Fruit fly (Drosophila melanogaster) whole organism, wandering third instar larva: Measurements from ENCODE around the gene Or33c.

ENCODE experiments used
- Abd-B ChIP-seq: fragments of >200 bp; optimal IDR thresholded peaks from 2 replicates; lab custom pipeline; 2017; ENCODE audit warnings: missing biosample characterization, missing genetic modification characterization
- CG32264 ChIP-seq: fragments of 200-800 bp; sonication (Bioruptor generic); optimal IDR thresholded peaks from 2 replicates; lab custom pipeline; 2016; ENCODE audit warnings: missing biosample characterization, missing genetic modification characterization
- CG9705 ChIP-seq: fragments of 200-800 bp; sonication (Bioruptor generic); optimal IDR thresholded peaks from 2 replicates; lab custom pipeline; 2018; ENCODE audit warnings: missing biosample characterization, mild to moderate bottlenecking, missing genetic modification characterization
- CrebA ChIP-seq: fragments of 200-800 bp; sonication (Bioruptor generic); optimal IDR thresholded peaks from 2 replicates; lab custom pipeline; 2016; ENCODE audit warnings: missing biosample characterization, mild to moderate bottlenecking, missing genetic modification characterization, borderline replicate concordance
- Dfd ChIP-seq: fragments of >200 bp; optimal IDR thresholded peaks from 2 replicates; lab custom pipeline; 2017; ENCODE audit warnings: missing biosample characterization, missing genetic modification characterization
- Dif ChIP-seq: fragments of 200-275, 200-300 bp; sonication (Bioruptor generic); optimal IDR thresholded peaks from 2 replicates; lab custom pipeline; 2018; ENCODE audit warnings: missing biosample characterization, missing genetic modification characterization; ENCODE audit not compliant: partially characterized antibody
- Hnf4 ChIP-seq: fragments of 200-800 bp; sonication (Bioruptor generic); optimal IDR thresholded peaks from 2 replicates; lab custom pipeline; 2016; ENCODE audit warnings: missing biosample characterization, mild to moderate bottlenecking, missing genetic modification characterization
- Hr78 ChIP-seq: fragments of >200 bp; optimal IDR thresholded peaks from 2 replicates; lab custom pipeline; 2017; ENCODE audit warnings: missing biosample characterization, missing genetic modification characterization
- Hr83 ChIP-seq: fragments of 200-300 bp; sonication (Bioruptor generic); optimal IDR thresholded peaks from 2 replicates; lab custom pipeline; 2016; ENCODE audit warnings: missing biosample characterization, mild to moderate bottlenecking, missing genetic modification characterization, moderate library complexity; ENCODE audit not compliant: poor library complexity, severe bottlenecking
- Jra ChIP-seq: sonication (Bioruptor generic); optimal IDR thresholded peaks from 2 replicates; lab custom pipeline; 2016; ENCODE audit warnings: missing biosample characterization, missing genetic modification characterization
- Mio ChIP-seq: sonication (Bioruptor generic); optimal IDR thresholded peaks from 2 replicates; lab custom pipeline; 2016; ENCODE audit warnings: missing biosample characterization, missing genetic modification characterization
- OdsH ChIP-seq: fragments of 200-800 bp; sonication (Bioruptor generic); optimal IDR thresholded peaks from 2 replicates; lab custom pipeline; 2016; ENCODE audit warnings: missing biosample characterization, mild to moderate bottlenecking, missing genetic modification characterization
- Rel ChIP-seq, 2 experiments: fragments of 200-800 bp; sonication (Bioruptor generic) in 1 of 2; optimal IDR thresholded peaks; 2 replicates in 1 of 2; 3 replicates in 1 of 2; lab custom pipeline; 2016 to 2019; ENCODE audit warnings: mild to moderate bottlenecking in 2 of 2, missing biosample characterization in 2 of 2, missing genetic modification characterization in 2 of 2, moderate library complexity in 1 of 2
- Sp1 ChIP-seq: fragments of 200-800 bp; sonication (Bioruptor generic); optimal IDR thresholded peaks from 3 replicates; lab custom pipeline; 2019; ENCODE audit warnings: missing biosample characterization, mild to moderate bottlenecking, missing genetic modification characterization, moderate library complexity
- Vsx2 ChIP-seq: fragments of 200-300, 225-300 bp; sonication (Bioruptor generic); optimal IDR thresholded peaks from 2 replicates; lab custom pipeline; 2018; ENCODE audit warnings: missing biosample characterization, missing genetic modification characterization; ENCODE audit not compliant: partially characterized antibody
- brk ChIP-seq: fragments of 200-800 bp; sonication (Bioruptor generic); optimal IDR thresholded peaks from 2 replicates; lab custom pipeline; 2016; ENCODE audit warnings: missing biosample characterization, mild to moderate bottlenecking, missing genetic modification characterization
- dl ChIP-seq, 2 experiments: fragments of 175-275, 200-275 bp in 1 of 2; fragments of 200-275 bp in 1 of 2; sonication (Bioruptor generic); optimal IDR thresholded peaks; lab custom pipeline; 2018; ENCODE audit warnings: mild to moderate bottlenecking in 2 of 2, missing biosample characterization in 2 of 2, missing genetic modification characterization in 2 of 2, moderate library complexity in 2 of 2; ENCODE audit not compliant: partially characterized antibody in 2 of 2, insufficient read depth in 1 of 2
- dmrt93B ChIP-seq: fragments of 200-800 bp; sonication (Bioruptor generic); optimal IDR thresholded peaks from 2 replicates; lab custom pipeline; 2018; ENCODE audit warnings: missing biosample characterization, mild to moderate bottlenecking, missing genetic modification characterization
- ey ChIP-seq: fragments of 200-800 bp; sonication (Bioruptor generic); optimal IDR thresholded peaks from 2 replicates; lab custom pipeline; 2016; ENCODE audit warnings: missing biosample characterization, missing genetic modification characterization
- foxo ChIP-seq, 2 experiments: fragments of 200-800 bp; sonication (Bioruptor generic); optimal IDR thresholded peaks; 2 replicates in 1 of 2; 3 replicates in 1 of 2; lab custom pipeline; 2016 to 2017; ENCODE audit warnings: missing biosample characterization in 2 of 2, missing genetic modification characterization in 2 of 2
- fru ChIP-seq: fragments of 200-800 bp; sonication (Bioruptor generic); optimal IDR thresholded peaks from 3 replicates; lab custom pipeline; 2016; ENCODE audit warnings: missing biosample characterization, mild to moderate bottlenecking, missing genetic modification characterization
- h ChIP-seq: fragments of 200-800 bp; sonication (Bioruptor generic); optimal IDR thresholded peaks from 3 replicates; lab custom pipeline; 2016; ENCODE audit warnings: missing biosample characterization, mild to moderate bottlenecking, missing genetic modification characterization
- jim ChIP-seq: fragments of 175-275, 200-325 bp; sonication (Bioruptor generic); optimal IDR thresholded peaks from 2 replicates; lab custom pipeline; 2016; ENCODE audit warnings: missing biosample characterization, mild to moderate bottlenecking, missing genetic modification characterization
- lola ChIP-seq: fragments of >200 bp; optimal IDR thresholded peaks from 2 replicates; lab custom pipeline; 2017; ENCODE audit warnings: missing biosample characterization, missing genetic modification characterization
- pan ChIP-seq: fragments of >200 bp; optimal IDR thresholded peaks from 2 replicates; lab custom pipeline; 2017
- psq ChIP-seq: fragments of 200-800 bp; sonication (Bioruptor generic); optimal IDR thresholded peaks from 3 replicates; lab custom pipeline; 2017; ENCODE audit warnings: missing biosample characterization, mild to moderate bottlenecking, missing genetic modification characterization, moderate library complexity
- rgr ChIP-seq: fragments of 200-800 bp; sonication (Bioruptor generic); optimal IDR thresholded peaks from 3 replicates; lab custom pipeline; 2016; ENCODE audit warnings: missing biosample characterization, mild to moderate bottlenecking, missing genetic modification characterization
- sage ChIP-seq: fragments of 200-800 bp; sonication (Bioruptor generic); optimal IDR thresholded peaks from 2 replicates; lab custom pipeline; 2016; ENCODE audit warnings: missing biosample characterization, mild to moderate bottlenecking, missing genetic modification characterization
- sv ChIP-seq: fragments of 200-800 bp; sonication (Bioruptor generic); optimal IDR thresholded peaks from 3 replicates; lab custom pipeline; 2016; ENCODE audit warnings: missing biosample characterization, missing genetic modification characterization
- tai ChIP-seq: sonication (Bioruptor generic); optimal IDR thresholded peaks from 2 replicates; lab custom pipeline; 2016; ENCODE audit warnings: missing biosample characterization, missing genetic modification characterization
- woc ChIP-seq: sonication (Bioruptor generic); optimal IDR thresholded peaks from 2 replicates; lab custom pipeline; 2016; ENCODE audit warnings: missing biosample characterization, mild to moderate bottlenecking, missing genetic modification characterization

Gene Or33c

DNA sequence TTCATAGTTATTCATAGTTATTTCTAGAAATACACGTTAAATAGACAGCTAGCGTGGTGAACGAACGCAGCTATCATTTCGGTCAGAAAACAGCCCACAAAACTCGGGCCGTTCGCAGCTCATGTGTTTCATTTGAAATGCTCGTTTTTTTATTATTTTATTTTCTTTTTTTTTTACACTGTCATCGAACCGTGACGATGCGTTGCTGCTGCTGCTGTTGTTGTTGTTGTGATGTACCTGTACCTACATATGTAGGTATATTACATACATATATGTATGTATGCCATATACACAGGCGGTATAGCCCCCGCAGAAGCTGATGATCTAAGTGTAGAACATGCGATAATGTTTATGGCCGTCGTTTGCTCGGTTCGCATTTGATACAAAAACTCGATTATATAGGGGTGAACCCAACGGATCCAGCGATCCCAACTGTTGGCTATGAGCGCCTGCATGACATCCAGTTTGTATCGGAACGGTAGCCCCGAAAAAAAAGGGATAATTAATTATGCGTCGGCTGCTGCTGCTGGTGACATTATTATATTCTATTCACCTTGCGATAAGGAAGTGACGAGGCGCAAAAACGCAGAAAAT is 35.5 kb downstream of the Or33c start:
- TF ChIP-seq Vsx2, result no peak
- TF ChIP-seq Mio (GFP tag; lab: Kevin White, UChicago), result no peak
- no peak for TF ChIP-seq tai (GFP tag; lab: Kevin White, UChicago)
- TF ChIP-seq CrebA, result no peak
- no peak for TF ChIP-seq CG32264
- TF ChIP-seq Jra, result no peak
- no peak for TF ChIP-seq Hr78 (GFP tag; lab: Kevin White, UChicago)
- no peak for TF ChIP-seq rgr (GFP tag; lab: Kevin White, UChicago)
- TF ChIP-seq CG9705 (GFP tag; lab: Kevin White, UChicago), result no peak
- TF ChIP-seq Dfd, result no peak
- no peak for TF ChIP-seq OdsH (GFP tag; lab: Kevin White, UChicago)
- no peak for TF ChIP-seq Hr83
- no peak for TF ChIP-seq dl (GFP tag; optimal IDR thresholded peaks at IDR 0.05; lab: Kevin White, UChicago; ENCODE audit: insufficient read depth in 1 of 2, partially characterized antibody in 2 of 2)
- TF ChIP-seq fru (GFP tag; lab: Kevin White, UChicago), result no peak

DNA sequence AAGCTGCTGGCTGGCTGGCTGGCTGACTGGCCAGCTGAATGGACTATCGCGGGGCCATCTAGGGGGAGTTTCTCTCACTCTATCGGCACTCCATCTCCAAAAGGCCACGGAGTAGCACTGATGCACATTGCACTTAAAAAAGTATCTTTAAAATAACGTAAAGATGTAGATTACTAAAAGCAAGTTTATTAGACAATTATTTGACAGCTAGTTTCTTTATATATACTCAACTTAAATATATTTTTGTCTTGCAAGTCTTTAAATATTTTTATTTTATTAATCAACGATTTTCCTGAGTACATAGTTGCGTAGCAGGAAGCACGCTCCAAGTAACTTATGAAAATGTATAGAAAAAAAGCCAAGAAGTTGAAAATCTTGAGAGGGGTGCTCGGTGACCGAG is 39.2 kb downstream of the Or33c start:
- no peak for TF ChIP-seq h (GFP tag; lab: Kevin White, UChicago)
- no peak for TF ChIP-seq pan (lab: Kevin White, UChicago)
- no peak for TF ChIP-seq woc
- TF ChIP-seq CG32264, result no peak
- TF ChIP-seq CG9705 (GFP tag; lab: Kevin White, UChicago), result no peak
- no peak for TF ChIP-seq OdsH (GFP tag; lab: Kevin White, UChicago)
- TF ChIP-seq foxo (GFP tag; optimal IDR thresholded peaks at IDR 0.05; lab: Kevin White, UChicago), result no peak
- no peak for TF ChIP-seq Hnf4 (GFP tag; lab: Kevin White, UChicago)
- TF ChIP-seq Vsx2, result no peak
- no peak for TF ChIP-seq Rel (GFP tag; optimal IDR thresholded peaks at IDR 0.05; lab: Kevin White, UChicago)
- TF ChIP-seq Rel (tag; optimal IDR thresholded peaks at IDR 0.05; lab: Kevin White, UChicago), result no peak
- no peak for TF ChIP-seq ey
- TF ChIP-seq dl (GFP tag; optimal IDR thresholded peaks at IDR 0.05; lab: Kevin White, UChicago; ENCODE audit: insufficient read depth in 1 of 2, partially characterized antibody in 2 of 2), result no peak
- no peak for TF ChIP-seq Hr78 (GFP tag; lab: Kevin White, UChicago)
- no peak for TF ChIP-seq sage (GFP tag; lab: Kevin White, UChicago)
- TF ChIP-seq dmrt93B (GFP tag; lab: Kevin White, UChicago), result no peak
- TF ChIP-seq psq, result no peak
- no peak for TF ChIP-seq Dif (GFP tag; lab: Kevin White, UChicago)
- no peak for TF ChIP-seq Dfd
- no peak for TF ChIP-seq fru (GFP tag; lab: Kevin White, UChicago)

DNA sequence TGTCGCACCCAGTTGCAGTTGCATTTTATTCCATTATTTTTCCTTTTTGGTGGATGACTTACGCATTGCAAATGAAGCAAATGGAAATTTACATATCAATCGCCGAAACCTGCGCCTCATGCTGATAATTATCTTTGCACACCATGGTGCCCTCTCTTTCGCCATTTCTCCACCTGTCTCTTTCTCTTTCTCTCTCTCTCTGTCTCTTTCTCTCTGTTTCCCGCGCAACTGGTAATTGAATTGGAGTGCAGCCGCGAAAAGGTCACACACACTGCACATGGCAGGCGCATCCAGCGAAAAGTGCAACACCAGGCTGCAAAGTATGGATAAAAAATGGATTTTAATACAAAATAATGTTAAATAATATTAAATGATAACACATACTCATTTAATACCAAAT is 40.0 kb downstream of the Or33c start:
- no peak for TF ChIP-seq Abd-B (GFP tag; lab: Kevin White, UChicago)
- TF ChIP-seq sv (GFP tag; lab: Kevin White, UChicago), result no peak
- TF ChIP-seq Hnf4 (GFP tag; lab: Kevin White, UChicago), result no peak
- no peak for TF ChIP-seq brk (GFP tag; lab: Kevin White, UChicago)
- no peak for TF ChIP-seq foxo (GFP tag; optimal IDR thresholded peaks at IDR 0.05; lab: Kevin White, UChicago)
- TF ChIP-seq Jra, result no peak
- TF ChIP-seq Sp1 (GFP tag; lab: Kevin White, UChicago), result no peak

DNA sequence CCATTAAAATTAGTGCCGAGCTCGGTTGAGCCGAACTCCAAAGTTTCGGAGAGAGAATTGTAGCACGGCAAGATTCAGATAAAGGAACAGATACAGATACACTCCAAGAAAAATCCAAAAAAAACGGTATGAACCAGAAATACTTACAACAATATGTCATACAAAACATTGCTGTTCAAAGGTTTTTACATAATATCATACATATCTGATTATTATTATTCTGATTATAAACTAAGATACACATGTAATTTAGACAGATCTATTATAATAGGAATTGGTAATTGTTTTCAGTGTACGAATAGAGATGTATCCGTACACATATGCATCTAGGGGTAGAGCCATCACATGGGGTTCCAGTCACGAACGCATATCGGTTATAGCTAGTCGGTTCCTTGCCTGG is 42.3 kb downstream of the Or33c start:
- no peak for TF ChIP-seq Dif (GFP tag; lab: Kevin White, UChicago)
- no peak for TF ChIP-seq rgr (GFP tag; lab: Kevin White, UChicago)
- no peak for TF ChIP-seq dmrt93B (GFP tag; lab: Kevin White, UChicago)
- TF ChIP-seq Sp1 (GFP tag; lab: Kevin White, UChicago), result no peak
- TF ChIP-seq woc, result no peak
- TF ChIP-seq Hnf4 (GFP tag; lab: Kevin White, UChicago), result no peak
- TF ChIP-seq CG9705 (GFP tag; lab: Kevin White, UChicago), result no peak
- TF ChIP-seq lola, result no peak
- no peak for TF ChIP-seq tai (GFP tag; lab: Kevin White, UChicago)
- TF ChIP-seq jim (GFP tag; lab: Kevin White, UChicago), result no peak
- TF ChIP-seq sv (GFP tag; lab: Kevin White, UChicago), result no peak
- TF ChIP-seq foxo (GFP tag; optimal IDR thresholded peaks at IDR 0.05; lab: Kevin White, UChicago), result no peak
- TF ChIP-seq, all 38 proteins: peak for 0
